Fruit fly (Drosophila melanogaster) S2 (cell line): ENCODE data around the gene CG33639.

ENCODE experiments used
- CG8478 ChIP-seq: fragments of >200 bp; optimal IDR thresholded peaks from 2 replicates; lab custom pipeline; 2018
- CTCF ChIP-seq, 2 experiments: fragments of >200 bp; optimal IDR thresholded peaks; 2 replicates each; lab custom pipeline; 2018

dm6 chrX:18208079-18208865 is 17.6 kb downstream of the CG33639 start:
- TF ChIP-seq CG8478 (lab: Kevin White, UChicago) (no peak), CTCF (optimal IDR thresholded peaks at IDR 0.05; lab: Kevin White, UChicago) (no peak)
